Worm (Caenorhabditis elegans) whole organism, young adult: ENCODE results near the gene W06D12.6.

ENCODE experiments used
- B0261.1 ChIP-seq: sonication (generic microtip); optimal IDR thresholded peaks from 2 replicates; lab custom pipeline; 2016; ENCODE audit warnings: mild to moderate bottlenecking, missing genetic modification characterization, moderate library complexity, missing compliant biosample characterization
- B0336.3 ChIP-seq: fragments of 200-800 bp; sonication (Bioruptor generic); IDR thresholded peaks from 2 replicates; pipeline ENCODE4 v1.3.6; 2022; ENCODE audit warnings: missing genetic modification characterization, missing compliant biosample characterization
- F52B5.7 ChIP-seq: sonication (generic microtip); optimal IDR thresholded peaks from 2 replicates; lab custom pipeline; 2016; ENCODE audit warnings: mild to moderate bottlenecking, missing genetic modification characterization, missing compliant biosample characterization
- F57C9.4 ChIP-seq: sonication (generic microtip); optimal IDR thresholded peaks from 2 replicates; lab custom pipeline; 2017; ENCODE audit warnings: mild to moderate bottlenecking, missing genetic modification characterization, missing compliant biosample characterization
- K11D2.4 ChIP-seq: fragments of 200-800 bp; sonication (Bioruptor generic); IDR thresholded peaks from 2 replicates; pipeline ENCODE4 v1.3.6; 2022; ENCODE audit warnings: missing genetic modification reagents, missing genetic modification characterization, missing compliant biosample characterization
- Y53G8AR.9 ChIP-seq: fragments of 200-800 bp; sonication (Bioruptor generic); conservative IDR thresholded peaks from 2 replicates; pipeline ENCODE4 v1.3.6; 2022; ENCODE audit warnings: missing genetic modification reagents, missing genetic modification characterization, missing compliant biosample characterization
- Y56A3A.18 ChIP-seq: fragments of 200-800 bp; sonication (Bioruptor generic); IDR thresholded peaks from 2 replicates; pipeline ENCODE4 v1.3.6; 2022; ENCODE audit warnings: missing genetic modification reagents, missing genetic modification characterization, missing compliant biosample characterization
- Y79H2A.3 ChIP-seq: fragments of 200-800 bp; sonication (Bioruptor generic); conservative IDR thresholded peaks from 2 replicates; pipeline ENCODE4 v1.3.6; 2022; ENCODE audit warnings: missing genetic modification reagents, missing genetic modification characterization, missing compliant biosample characterization
- ama-1 ChIP-seq, 3 experiments: fragments of 150-350 bp in 1 of 3; sonication (generic microtip) in 2 of 3; optimal IDR thresholded peaks; 2 replicates each; lab custom pipeline; 2014 to 2018; ENCODE audit warnings: missing biosample characterization in 2 of 3, missing genetic modification characterization in 2 of 3, missing genetic modification reagents in 2 of 3
- bed-1 ChIP-seq: fragments of 200-800 bp; sonication (Bioruptor generic); IDR thresholded peaks from 2 replicates; pipeline ENCODE4 v1.3.6; 2022; ENCODE audit warnings: missing genetic modification reagents, missing genetic modification characterization, missing compliant biosample characterization
- cebp-1 ChIP-seq, 2 experiments: fragments of 200-800 bp in 1 of 2; sonication (Bioruptor generic) in 1 of 2; sonication (generic microtip) in 1 of 2; IDR thresholded peaks in 1 of 2; optimal IDR thresholded peaks in 1 of 2; 2 replicates each; pipeline versions ENCODE4 v1.3.6 to Lab custom; 2017 to 2022; ENCODE audit warnings: missing compliant biosample characterization in 2 of 2, missing genetic modification characterization in 2 of 2, mild to moderate bottlenecking in 1 of 2, missing genetic modification reagents in 1 of 2, moderate library complexity in 1 of 2
- dox-1 ChIP-seq: fragments of 200-800 bp; sonication (Bioruptor generic); IDR thresholded peaks from 2 replicates; pipeline ENCODE4 v1.3.6; 2022; ENCODE audit warnings: missing genetic modification reagents, missing genetic modification characterization, missing compliant biosample characterization
- dpl-1 ChIP-seq: fragments of 150-350 bp; optimal IDR thresholded peaks from 2 replicates; lab custom pipeline; 2014; ENCODE audit warnings: missing biosample characterization, missing genetic modification reagents, missing genetic modification characterization
- hlh-12 ChIP-seq: sonication (generic microtip); optimal IDR thresholded peaks from 2 replicates; lab custom pipeline; 2016; ENCODE audit warnings: missing genetic modification characterization, missing compliant biosample characterization
- madf-10 ChIP-seq: sonication (generic microtip); optimal IDR thresholded peaks from 2 replicates; lab custom pipeline; 2016; ENCODE audit warnings: mild to moderate bottlenecking, missing genetic modification characterization, missing compliant biosample characterization
- mel-28 ChIP-seq: sonication (generic microtip); optimal IDR thresholded peaks from 2 replicates; lab custom pipeline; 2016; ENCODE audit warnings: borderline replicate concordance, mild to moderate bottlenecking, missing genetic modification characterization, missing compliant biosample characterization
- nfya-1 ChIP-seq: sonication (generic microtip); optimal IDR thresholded peaks from 2 replicates; lab custom pipeline; 2017; ENCODE audit warnings: antibody characterized with exemption, missing compliant biosample characterization, missing genetic modification characterization, borderline replicate concordance; ENCODE audit not compliant: insufficient read depth
- nhr-179 ChIP-seq: sonication (generic microtip); optimal IDR thresholded peaks from 2 replicates; lab custom pipeline; 2016; ENCODE audit warnings: mild to moderate bottlenecking, missing genetic modification characterization, missing compliant biosample characterization
- nhr-80 ChIP-seq: sonication (generic microtip); optimal IDR thresholded peaks from 2 replicates; lab custom pipeline; 2016; ENCODE audit warnings: missing genetic modification characterization, missing compliant biosample characterization
- snpc-3.4 ChIP-seq: sonication (generic microtip); optimal IDR thresholded peaks from 2 replicates; lab custom pipeline; 2017; ENCODE audit warnings: missing genetic modification characterization, mild to moderate bottlenecking, missing compliant biosample characterization, antibody characterized with exemption, moderate library complexity, missing genotype, missing genetic modification reagents
- snpc-4 ChIP-seq, 5 experiments: fragments of 150-350 bp in 1 of 5; sonication (generic microtip) in 4 of 5; optimal IDR thresholded peaks; 2 replicates each; lab custom pipeline; 2014 to 2018; ENCODE audit warnings: missing genetic modification characterization in 5 of 5, missing biosample characterization in 3 of 5, antibody characterized with exemption in 2 of 5, mild to moderate bottlenecking in 2 of 5, missing compliant biosample characterization in 2 of 5, missing genotype in 2 of 5, moderate library complexity in 2 of 5, missing genetic modification reagents in 1 of 5
- tbp1 ChIP-seq: fragments of 200-800 bp; sonication (Bioruptor generic); optimal IDR thresholded peaks from 2 replicates; lab custom pipeline; 2018; ENCODE audit warnings: mild to moderate bottlenecking, missing genetic modification characterization, missing compliant biosample characterization
- xnd-1 ChIP-seq: sonication (generic microtip); optimal IDR thresholded peaks from 2 replicates; lab custom pipeline; 2016; ENCODE audit warnings: missing genotype, missing genetic modification reagents, missing genetic modification characterization, missing compliant biosample characterization
- zfh-2 ChIP-seq: fragments of 200-800 bp; sonication (Bioruptor generic); conservative IDR thresholded peaks from 2 replicates; pipeline ENCODE4 v1.3.6; 2022; ENCODE audit warnings: missing genetic modification reagents, missing genetic modification characterization, missing compliant biosample characterization
- ztf-25 ChIP-seq: fragments of 200-800 bp; sonication (Bioruptor generic); IDR thresholded peaks from 2 replicates; pipeline ENCODE4 v1.3.6; 2022; ENCODE audit warnings: missing genetic modification reagents, missing genetic modification characterization, missing compliant biosample characterization

Gene W06D12.6

ce11 chrV:17746959-17747358 lies 41.0 kb downstream of the W06D12.6 start, which contains the start of gene twk-36 (continued):
- no peak for TF ChIP-seq dox-1 (GFP tag; lab: Robert Waterston, UW)
- TF ChIP-seq dpl-1 (GFP tag; lab: Kevin White, UChicago) = no peak

ce11 chrV:17749181-17749580 lies 43.3 kb downstream of the W06D12.6 start, which contains the start of gene R12G8.1:
Gene R12G8.1, minus strand, starts transcription at chrV:17749243.
- no peak for TF ChIP-seq madf-10 (tag; lab: Kevin White, UChicago)
- TF ChIP-seq ztf-25 = no peak
- TF ChIP-seq F57C9.4 = no peak
- TF ChIP-seq mel-28 (tag; lab: Kevin White, UChicago) = no peak
- TF ChIP-seq B0261.1 (tag; lab: Kevin White, UChicago) = no peak
- TF ChIP-seq nhr-179 (tag; lab: Kevin White, UChicago) = no peak
- TF ChIP-seq Y56A3A.18 = no peak
- TF ChIP-seq K11D2.4 (GFP tag; lab: Robert Waterston, UW) = 0 out of 2 replicates have a peak, but pooled peaks have one; percentile 19
- no peak for TF ChIP-seq xnd-1 (tag; lab: Kevin White, UChicago)
- no peak for TF ChIP-seq ama-1 (optimal IDR thresholded peaks at IDR 0.05; lab: Kevin White, UChicago)
- TF ChIP-seq ama-1 (GFP tag; optimal IDR thresholded peaks at IDR 0.05; lab: Kevin White, UChicago) = no peak
- TF ChIP-seq snpc-3.4 = no peak
- TF ChIP-seq bed-1 (GFP tag; lab: Robert Waterston, UW) = no peak
- no peak for TF ChIP-seq nfya-1 (tag; lab: Kevin White, UChicago)
- TF ChIP-seq hlh-12 = no peak
- peak; percentile 76 for TF ChIP-seq zfh-2

ce11 chrV:17752340-17752739 lies 46.4 kb downstream of the W06D12.6 start:
- TF ChIP-seq snpc-4 (GFP tag; optimal IDR thresholded peaks at IDR 0.05; lab: Kevin White, UChicago) (no peak), snpc-4 (tag; optimal IDR thresholded peaks at IDR 0.05; lab: Kevin White, UChicago) (peak in 1 of 4 experiments; percentile 14), nhr-80 (tag; lab: Kevin White, UChicago) (peak; percentile 90), B0336.3 (GFP tag; lab: Robert Waterston, UW) (no peak), cebp-1 (GFP tag; IDR thresholded peaks at IDR 0.05; lab: Robert Waterston, UW) (no peak), cebp-1 (tag; optimal IDR thresholded peaks at IDR 0.05; lab: Kevin White, UChicago) (peak; percentile 37), dox-1 (GFP tag; lab: Robert Waterston, UW) (0 out of 2 replicates have a peak, but pooled peaks have one; percentile 12), tbp1 (peak; percentile 0)

DNA sequence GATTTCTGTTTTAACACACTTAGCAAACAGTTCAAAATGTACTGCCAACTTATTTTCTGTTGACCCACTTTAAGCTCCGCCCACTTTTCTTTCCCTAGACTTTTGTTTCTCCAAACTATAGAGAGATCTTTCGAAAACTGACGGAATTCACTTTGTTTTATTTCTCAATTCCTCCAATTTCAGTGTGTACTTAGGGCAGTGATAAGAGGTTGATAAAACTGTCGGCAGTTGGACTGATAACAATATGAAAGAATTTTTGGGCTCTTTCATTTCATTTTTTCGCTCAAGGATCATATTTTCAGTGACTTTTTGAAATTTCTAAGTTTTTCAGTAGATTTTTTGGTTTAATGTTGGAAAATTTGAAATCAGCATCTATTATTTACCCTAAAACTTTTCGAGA lies 49.1 kb downstream of the W06D12.6 start:
- TF ChIP-seq Y79H2A.3 (no peak), nhr-80 (tag; lab: Kevin White, UChicago) (peak; percentile 31)
- TF ChIP-seq, all 124 proteins: peak for 1

DNA sequence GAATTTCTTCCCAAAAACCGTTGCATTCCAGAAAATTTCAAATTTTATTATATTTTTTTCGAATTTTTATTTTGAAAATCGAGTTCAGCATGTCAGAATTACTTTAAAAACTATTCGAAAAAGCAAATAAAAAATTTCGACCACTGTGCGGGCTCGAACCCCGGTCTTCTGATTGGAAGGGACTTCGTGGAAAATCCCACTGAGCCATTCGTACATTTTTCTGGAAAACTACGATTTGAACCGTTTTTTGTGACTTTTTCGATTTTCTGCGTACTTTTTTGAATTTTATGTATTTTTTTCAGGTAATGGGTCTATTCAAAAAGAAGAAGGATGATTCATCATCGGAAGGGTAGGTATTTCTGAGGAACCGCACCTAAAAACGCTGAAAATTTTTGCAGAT lies 49.7 kb downstream of the W06D12.6 start, which contains the start of gene pgp-9:
pgp-9 (plus strand) TSS at position 301 of the 400 bp plus-strand sequence.
- TF ChIP-seq Y53G8AR.9 (GFP tag; lab: Robert Waterston, UW) = no peak
- no peak for TF ChIP-seq F52B5.7
- TF ChIP-seq, all 124 proteins: peak for 0
